Worm (Caenorhabditis elegans) whole organism, midembryonic: ENCODE measurements around the gene clc-9.

ENCODE experiments used
- T22C8.4 ChIP-seq: fragments of 200-800 bp; sonication (Bioruptor generic); IDR thresholded peaks from 2 replicates; pipeline ENCODE4 v1.3.6; 2022; ENCODE audit warnings: missing genetic modification characterization, missing compliant biosample characterization
- cog-1 ChIP-seq: sonication (generic microtip); optimal IDR thresholded peaks from 2 replicates; lab custom pipeline; 2016; ENCODE audit warnings: missing genetic modification characterization, missing compliant biosample characterization
- flt-1 ChIP-seq: fragments of 200-800 bp; sonication (Bioruptor generic); IDR thresholded peaks from 2 replicates; pipeline ENCODE4 v1.3.6; 2022; ENCODE audit warnings: missing genetic modification characterization, missing compliant biosample characterization
- med-1 ChIP-seq: sonication (generic microtip); optimal IDR thresholded peaks from 2 replicates; lab custom pipeline; 2017; ENCODE audit warnings: missing genetic modification characterization, mild to moderate bottlenecking, missing compliant biosample characterization, antibody characterized with exemption, missing genetic modification reagents; ENCODE audit not compliant: insufficient read depth
- ref-1 ChIP-seq: fragments of 200-800 bp; sonication (Bioruptor generic); conservative IDR thresholded peaks from 2 replicates; pipeline ENCODE4 v1.3.6; 2022; ENCODE audit warnings: missing genetic modification reagents, missing genetic modification characterization, missing compliant biosample characterization
- ztf-23 ChIP-seq: fragments of 200-800 bp; sonication (Bioruptor generic); IDR thresholded peaks from 2 replicates; pipeline ENCODE4 v1.3.6; 2022; ENCODE audit warnings: missing genetic modification reagents, missing genetic modification characterization, missing compliant biosample characterization
- ztf-29 ChIP-seq: fragments of 200-800 bp; sonication (Bioruptor generic); IDR thresholded peaks from 2 replicates; pipeline ENCODE4 v1.3.6; 2022; ENCODE audit warnings: missing genetic modification reagents, missing genetic modification characterization, missing compliant biosample characterization

ce11 chrIV:11124674-11125073, 11.9 kb downstream of the clc-9 start, which contains the start of gene spo-11:
- TF ChIP-seq med-1 (GFP tag; lab: Kevin White, UChicago) (no peak), flt-1 (no peak), ztf-23 (no peak), T22C8.4 (GFP tag; lab: Robert Waterston, UW) (no peak), cog-1 (tag; lab: Kevin White, UChicago) (no peak), ztf-29 (GFP tag; lab: Robert Waterston, UW) (no peak), ref-1 (GFP tag; lab: Robert Waterston, UW) (no peak)
